Worm (Caenorhabditis elegans): ENCODE results near the gene mdt-20.

DNA sequence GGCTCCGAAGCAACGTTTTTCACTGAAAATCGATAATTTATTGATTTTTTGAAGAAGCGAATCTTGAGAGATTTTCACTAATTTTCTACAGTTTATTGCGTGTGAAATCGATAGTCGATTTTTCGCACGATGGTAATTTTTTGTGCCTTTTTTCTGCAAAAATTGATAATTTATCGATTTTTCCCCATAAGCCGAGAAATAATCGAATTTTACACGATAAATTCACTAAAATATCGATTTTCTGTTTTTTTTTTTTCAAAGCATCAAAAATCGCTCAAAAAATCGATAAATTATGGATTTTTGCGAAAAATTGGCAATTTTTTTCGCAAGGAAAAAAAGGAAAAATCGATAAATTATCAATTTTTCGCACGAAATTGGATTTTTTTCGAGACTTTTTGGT is 48.2 kb downstream of the mdt-20 start:
- TF ChIP-seq ztf-4 (tag; optimal IDR thresholded peaks at IDR 0.05) (no peak), aha-1 (tag; optimal IDR thresholded peaks at IDR 0.05) (no peak), lin-13 (GFP tag; optimal IDR thresholded peaks at IDR 0.05) (no peak), nhr-237 (tag; optimal IDR thresholded peaks at IDR 0.05) (no peak), lin-35 (GFP tag; optimal IDR thresholded peaks at IDR 0.05) (no peak), aly-2 (tag; optimal IDR thresholded peaks at IDR 0.05) (no peak), pax-3 (tag; optimal IDR thresholded peaks at IDR 0.05) (no peak), nhr-11 (tag; optimal IDR thresholded peaks at IDR 0.05) (no peak), unc-30 (tag; optimal IDR thresholded peaks at IDR 0.05) (no peak), dpl-1 (GFP tag; optimal IDR thresholded peaks at IDR 0.05) (no peak), mef-2 (tag; optimal IDR thresholded peaks at IDR 0.05) (no peak), unc-62 (GFP tag; optimal IDR thresholded peaks at IDR 0.05) (no peak), efl-3 (GFP tag; optimal IDR thresholded peaks at IDR 0.05) (no peak)

All from whole organism, L1 larva.